Worm (Caenorhabditis elegans) whole organism, young adult: Measurements from ENCODE around the gene nfm-1.

ENCODE experiments used
- B0019.2 ChIP-seq: fragments of 200-800 bp; sonication (Bioruptor generic); conservative IDR thresholded peaks from 2 replicates; pipeline ENCODE4 v1.3.6; 2022; ENCODE audit warnings: missing genetic modification reagents, missing genetic modification characterization, missing compliant biosample characterization
- C06A6.2 ChIP-seq: fragments of 200-800 bp; sonication (Bioruptor generic); conservative IDR thresholded peaks from 2 replicates; pipeline ENCODE4 v1.3.6; 2022; ENCODE audit warnings: missing genetic modification characterization, missing compliant biosample characterization
- D2030.7 ChIP-seq: fragments of 200-800 bp; sonication (Bioruptor generic); IDR thresholded peaks from 2 replicates; pipeline ENCODE4 v1.3.6; 2022; ENCODE audit warnings: missing genetic modification reagents, missing genetic modification characterization, missing compliant biosample characterization
- F10E7.11 ChIP-seq: sonication (generic microtip); optimal IDR thresholded peaks from 2 replicates; lab custom pipeline; 2017; ENCODE audit warnings: mild to moderate bottlenecking, missing genetic modification characterization, moderate library complexity, missing compliant biosample characterization
- F33H1.4 ChIP-seq: fragments of 200-800 bp; sonication (Bioruptor generic); IDR thresholded peaks from 2 replicates; pipeline ENCODE4 v1.3.6; 2022; ENCODE audit warnings: missing genetic modification reagents, missing genetic modification characterization, missing compliant biosample characterization
- F49E8.2 ChIP-seq: sonication (generic microtip); optimal IDR thresholded peaks from 3 replicates; lab custom pipeline; 2017; ENCODE audit warnings: missing genetic modification characterization, mild to moderate bottlenecking, missing compliant biosample characterization, antibody characterized with exemption, moderate library complexity; ENCODE audit not compliant: insufficient read depth
- F52B5.7 ChIP-seq: sonication (generic microtip); optimal IDR thresholded peaks from 2 replicates; lab custom pipeline; 2016; ENCODE audit warnings: mild to moderate bottlenecking, missing genetic modification characterization, missing compliant biosample characterization
- K12H6.12 ChIP-seq: fragments of 200-800 bp; sonication (Bioruptor generic); optimal IDR thresholded peaks from 2 replicates; lab custom pipeline; 2018; ENCODE audit warnings: mild to moderate bottlenecking, missing genetic modification characterization, missing compliant biosample characterization
- T26A5.8 ChIP-seq: sonication (generic microtip); optimal IDR thresholded peaks from 2 replicates; lab custom pipeline; 2016; ENCODE audit warnings: missing genetic modification characterization, missing compliant biosample characterization
- Y53F4B.3 ChIP-seq: fragments of 200-800 bp; sonication (Bioruptor generic); IDR thresholded peaks from 2 replicates; pipeline ENCODE4 v1.3.6; 2022; ENCODE audit warnings: missing genetic modification reagents, missing genetic modification characterization, missing compliant biosample characterization
- Y56A3A.18 ChIP-seq: fragments of 200-800 bp; sonication (Bioruptor generic); IDR thresholded peaks from 2 replicates; pipeline ENCODE4 v1.3.6; 2022; ENCODE audit warnings: missing genetic modification reagents, missing genetic modification characterization, missing compliant biosample characterization
- Y67H2A.10 ChIP-seq: fragments of 200-800 bp; sonication (Bioruptor generic); conservative IDR thresholded peaks from 2 replicates; pipeline ENCODE4 v1.3.6; 2022; ENCODE audit warnings: missing genetic modification reagents, missing genetic modification characterization, missing compliant biosample characterization
- ZK185.1 ChIP-seq: sonication (generic microtip); optimal IDR thresholded peaks from 2 replicates; lab custom pipeline; 2016; ENCODE audit warnings: mild to moderate bottlenecking, missing genetic modification characterization, missing compliant biosample characterization; ENCODE audit not compliant: poor library complexity, severe bottlenecking
- cebp-1 ChIP-seq, 2 experiments: fragments of 200-800 bp in 1 of 2; sonication (Bioruptor generic) in 1 of 2; sonication (generic microtip) in 1 of 2; IDR thresholded peaks in 1 of 2; optimal IDR thresholded peaks in 1 of 2; 2 replicates each; pipeline versions ENCODE4 v1.3.6 to Lab custom; 2017 to 2022; ENCODE audit warnings: missing compliant biosample characterization in 2 of 2, missing genetic modification characterization in 2 of 2, mild to moderate bottlenecking in 1 of 2, missing genetic modification reagents in 1 of 2, moderate library complexity in 1 of 2
- dox-1 ChIP-seq: fragments of 200-800 bp; sonication (Bioruptor generic); IDR thresholded peaks from 2 replicates; pipeline ENCODE4 v1.3.6; 2022; ENCODE audit warnings: missing genetic modification reagents, missing genetic modification characterization, missing compliant biosample characterization
- dpff-1 ChIP-seq: sonication (generic microtip); optimal IDR thresholded peaks from 2 replicates; lab custom pipeline; 2017; ENCODE audit warnings: mild to moderate bottlenecking, missing genetic modification characterization, missing compliant biosample characterization
- egl-18 ChIP-seq: fragments of 200-800 bp; sonication (Bioruptor generic); IDR thresholded peaks from 2 replicates; pipeline ENCODE4 v1.3.6; 2022; ENCODE audit warnings: missing genetic modification reagents, missing genetic modification characterization, missing compliant biosample characterization
- egrh-3 ChIP-seq: fragments of 200-800 bp; sonication (Bioruptor generic); IDR thresholded peaks from 2 replicates; pipeline ENCODE4 v1.3.6; 2022; ENCODE audit warnings: missing genetic modification reagents, missing genetic modification characterization, missing compliant biosample characterization
- ets-4 ChIP-seq: fragments of 200-800 bp; sonication (Bioruptor generic); optimal IDR thresholded peaks from 2 replicates; lab custom pipeline; 2018; ENCODE audit warnings: mild to moderate bottlenecking, missing genetic modification characterization, missing compliant biosample characterization
- fkh-3 ChIP-seq: sonication (generic microtip); optimal IDR thresholded peaks from 2 replicates; lab custom pipeline; 2016; ENCODE audit warnings: mild to moderate bottlenecking, missing genetic modification characterization, missing compliant biosample characterization
- gei-17 ChIP-seq: fragments of 200-800 bp; sonication (Bioruptor generic); optimal IDR thresholded peaks from 2 replicates; lab custom pipeline; 2018; ENCODE audit warnings: mild to moderate bottlenecking, missing genetic modification characterization, missing compliant biosample characterization
- hlh-26 ChIP-seq: fragments of 200-800 bp; sonication (Bioruptor generic); conservative IDR thresholded peaks from 2 replicates; pipeline ENCODE4 v1.3.6; 2022; ENCODE audit warnings: missing genetic modification reagents, missing genetic modification characterization, missing compliant biosample characterization
- let-526 ChIP-seq: fragments of 200-800 bp; sonication (Bioruptor generic); IDR thresholded peaks from 2 replicates; pipeline ENCODE4 v1.3.6; 2022; ENCODE audit warnings: missing genetic modification reagents, missing genetic modification characterization, missing compliant biosample characterization
- lin-26 ChIP-seq: fragments of 200-800 bp; sonication (Bioruptor generic); IDR thresholded peaks from 2 replicates; pipeline ENCODE4 v1.3.6; 2022; ENCODE audit warnings: missing genetic modification reagents, missing genetic modification characterization, missing compliant biosample characterization
- lin-54 ChIP-seq: fragments of 200-800 bp; sonication (Bioruptor generic); optimal IDR thresholded peaks from 2 replicates; lab custom pipeline; 2018; ENCODE audit warnings: mild to moderate bottlenecking, missing genetic modification characterization, missing compliant biosample characterization
- madf-6 ChIP-seq: fragments of 200-800 bp; sonication (Bioruptor generic); IDR thresholded peaks from 2 replicates; pipeline ENCODE4 v1.3.6; 2022; ENCODE audit warnings: missing genetic modification reagents, missing genetic modification characterization, missing compliant biosample characterization
- madf-8 ChIP-seq: fragments of 200-800 bp; sonication (Bioruptor generic); conservative IDR thresholded peaks from 2 replicates; pipeline ENCODE4 v1.3.6; 2022; ENCODE audit warnings: missing genetic modification reagents, missing genetic modification characterization, missing compliant biosample characterization
- mcd-1 ChIP-seq: fragments of 200-800 bp; sonication (Bioruptor generic); IDR thresholded peaks from 2 replicates; pipeline ENCODE4 v1.3.6; 2022; ENCODE audit warnings: missing genetic modification reagents, missing genetic modification characterization, missing compliant biosample characterization
- mel-28 ChIP-seq: sonication (generic microtip); optimal IDR thresholded peaks from 2 replicates; lab custom pipeline; 2016; ENCODE audit warnings: borderline replicate concordance, mild to moderate bottlenecking, missing genetic modification characterization, missing compliant biosample characterization
- mes-4 ChIP-seq: sonication (generic microtip); optimal IDR thresholded peaks from 2 replicates; lab custom pipeline; 2016; ENCODE audit warnings: missing genotype, missing genetic modification characterization, missing compliant biosample characterization
- mxl-1 ChIP-seq: sonication (generic microtip); optimal IDR thresholded peaks from 2 replicates; lab custom pipeline; 2016; ENCODE audit warnings: missing genetic modification characterization, missing compliant biosample characterization
- nhr-27 ChIP-seq: fragments of 200-800 bp; sonication (Bioruptor generic); optimal IDR thresholded peaks from 2 replicates; lab custom pipeline; 2018; ENCODE audit warnings: mild to moderate bottlenecking, missing genetic modification characterization, moderate library complexity, missing compliant biosample characterization
- pbrm-1 ChIP-seq: fragments of 200-800 bp; sonication (Bioruptor generic); IDR thresholded peaks from 2 replicates; pipeline ENCODE4 v1.3.6; 2022; ENCODE audit warnings: missing genetic modification reagents, missing genetic modification characterization, missing compliant biosample characterization
- rec-8 ChIP-seq, 2 experiments: sonication (generic microtip); optimal IDR thresholded peaks; 2 replicates each; lab custom pipeline; 2016; ENCODE audit warnings: mild to moderate bottlenecking in 2 of 2, missing genetic modification characterization in 2 of 2, missing genetic modification reagents in 2 of 2, missing genotype in 2 of 2, missing biosample characterization in 1 of 2, missing compliant biosample characterization in 1 of 2, moderate library complexity in 1 of 2
- repo-1 ChIP-seq: sonication (generic microtip); optimal IDR thresholded peaks from 2 replicates; lab custom pipeline; 2017; ENCODE audit warnings: mild to moderate bottlenecking, missing genetic modification characterization, missing compliant biosample characterization
- snpc-4 ChIP-seq, 5 experiments: fragments of 150-350 bp in 1 of 5; sonication (generic microtip) in 4 of 5; optimal IDR thresholded peaks; 2 replicates each; lab custom pipeline; 2014 to 2018; ENCODE audit warnings: missing genetic modification characterization in 5 of 5, missing biosample characterization in 3 of 5, antibody characterized with exemption in 2 of 5, mild to moderate bottlenecking in 2 of 5, missing compliant biosample characterization in 2 of 5, missing genotype in 2 of 5, moderate library complexity in 2 of 5, missing genetic modification reagents in 1 of 5
- somi-1 ChIP-seq: fragments of 200-800 bp; sonication (Bioruptor generic); optimal IDR thresholded peaks from 2 replicates; lab custom pipeline; 2018; ENCODE audit warnings: mild to moderate bottlenecking, missing genetic modification characterization, missing compliant biosample characterization
- sptf-2 ChIP-seq: fragments of 200-800 bp; sonication (Bioruptor generic); optimal IDR thresholded peaks from 2 replicates; lab custom pipeline; 2018; ENCODE audit warnings: mild to moderate bottlenecking, missing genetic modification characterization, missing compliant biosample characterization
- tbp1 ChIP-seq: fragments of 200-800 bp; sonication (Bioruptor generic); optimal IDR thresholded peaks from 2 replicates; lab custom pipeline; 2018; ENCODE audit warnings: mild to moderate bottlenecking, missing genetic modification characterization, missing compliant biosample characterization
- tbx-9 ChIP-seq: sonication (generic microtip); optimal IDR thresholded peaks from 2 replicates; lab custom pipeline; 2016; ENCODE audit warnings: borderline replicate concordance, missing genetic modification characterization, inconsistent platforms, missing compliant biosample characterization
- unc-62 ChIP-seq: fragments of 150-350 bp; optimal IDR thresholded peaks from 2 replicates; lab custom pipeline; 2014; ENCODE audit warnings: missing biosample characterization, missing genetic modification reagents, missing genetic modification characterization
- xnd-1 ChIP-seq: sonication (generic microtip); optimal IDR thresholded peaks from 2 replicates; lab custom pipeline; 2016; ENCODE audit warnings: missing genotype, missing genetic modification reagents, missing genetic modification characterization, missing compliant biosample characterization
- zim-3 ChIP-seq: sonication (generic microtip); optimal IDR thresholded peaks from 2 replicates; lab custom pipeline; 2017; ENCODE audit warnings: mild to moderate bottlenecking, missing genetic modification characterization, moderate library complexity, missing compliant biosample characterization
- ztf-22 ChIP-seq: fragments of 200-800 bp; sonication (Bioruptor generic); optimal IDR thresholded peaks from 2 replicates; lab custom pipeline; 2018; ENCODE audit warnings: mild to moderate bottlenecking, missing genetic modification characterization, moderate library complexity, missing compliant biosample characterization
- ztf-25 ChIP-seq: fragments of 200-800 bp; sonication (Bioruptor generic); IDR thresholded peaks from 2 replicates; pipeline ENCODE4 v1.3.6; 2022; ENCODE audit warnings: missing genetic modification reagents, missing genetic modification characterization, missing compliant biosample characterization
- ztf-3 ChIP-seq: fragments of 200-800 bp; sonication (Bioruptor generic); optimal IDR thresholded peaks from 2 replicates; lab custom pipeline; 2018; ENCODE audit warnings: mild to moderate bottlenecking, missing genetic modification characterization, missing compliant biosample characterization
- ztf-6 ChIP-seq: fragments of 200-800 bp; sonication (Bioruptor generic); IDR thresholded peaks from 2 replicates; pipeline ENCODE4 v1.3.6; 2022; ENCODE audit warnings: missing genetic modification reagents, missing genetic modification characterization, missing compliant biosample characterization

The nfm-1 gene

ce11 chrIII:6173020-6173597 is 13.9 kb downstream of the nfm-1 start, which contains the start of the genes abcf-3 and F42A10.5 (continued):
- no peak for TF ChIP-seq hlh-26 (GFP tag; lab: Robert Waterston, UW)
- TF ChIP-seq rec-8 (tag; optimal IDR thresholded peaks at IDR 0.05; lab: Kevin White, UChicago), result no peak
- TF ChIP-seq B0019.2 (GFP tag; lab: Robert Waterston, UW), result no peak
- TF ChIP-seq pbrm-1, result peak; percentile 41; the same call in 1 of the 2 replicates
- TF ChIP-seq mes-4 (tag; lab: Kevin White, UChicago), result no peak
- TF ChIP-seq dox-1 (GFP tag; lab: Robert Waterston, UW), result no peak
- TF ChIP-seq nhr-27 (tag; lab: Kevin White, UChicago), result no peak
- TF ChIP-seq K12H6.12 (tag; lab: Kevin White, UChicago), result no peak
- TF ChIP-seq madf-8 (GFP tag; lab: Robert Waterston, UW), result no peak
- TF ChIP-seq Y56A3A.18, result no peak
- no peak for TF ChIP-seq tbx-9 (tag; lab: Kevin White, UChicago)
- no peak for TF ChIP-seq F10E7.11 (tag; lab: Kevin White, UChicago)
- no peak for TF ChIP-seq dpff-1 (tag; lab: Kevin White, UChicago)
- no peak for TF ChIP-seq ZK185.1 (tag; lab: Kevin White, UChicago)
- peak; percentile 64 for TF ChIP-seq lin-54
- TF ChIP-seq unc-62 (GFP tag; lab: Kevin White, UChicago), result no peak
- no peak for TF ChIP-seq ztf-22 (GFP tag; lab: Kevin White, UChicago)
- TF ChIP-seq mxl-1, result no peak
- peak; percentile 23 for TF ChIP-seq tbp1
- no peak for TF ChIP-seq let-526 (GFP tag; lab: Robert Waterston, UW)
- no peak for TF ChIP-seq egl-18 (GFP tag; lab: Robert Waterston, UW)
- TF ChIP-seq gei-17 (GFP tag; lab: Kevin White, UChicago), result no peak
- no peak for TF ChIP-seq Y53F4B.3 (GFP tag; lab: Robert Waterston, UW)
- no peak for TF ChIP-seq ztf-6 (GFP tag; lab: Robert Waterston, UW)
- peak; percentile 58 for TF ChIP-seq F33H1.4 (GFP tag; lab: Robert Waterston, UW)
- TF ChIP-seq repo-1 (tag; lab: Kevin White, UChicago), result no peak
- no peak for TF ChIP-seq Y67H2A.10 (GFP tag; lab: Robert Waterston, UW)
- peak; percentile 28 for TF ChIP-seq xnd-1 (tag; lab: Kevin White, UChicago)
- TF ChIP-seq cebp-1 (GFP tag; IDR thresholded peaks at IDR 0.05; lab: Robert Waterston, UW), result no peak
- TF ChIP-seq cebp-1 (tag; optimal IDR thresholded peaks at IDR 0.05; lab: Kevin White, UChicago), result peak; percentile 93
- TF ChIP-seq sptf-2 (GFP tag; lab: Kevin White, UChicago), result no peak
- TF ChIP-seq fkh-3 (tag; lab: Kevin White, UChicago), result no peak
- no peak for TF ChIP-seq T26A5.8 (tag; lab: Kevin White, UChicago)
- no peak for TF ChIP-seq F49E8.2 (tag; lab: Kevin White, UChicago)
- TF ChIP-seq snpc-4 (GFP tag; optimal IDR thresholded peaks at IDR 0.05; lab: Kevin White, UChicago), result peak; percentile 20
- peak in 2 of 4 experiments; percentile 1 to 21 for TF ChIP-seq snpc-4 (tag; optimal IDR thresholded peaks at IDR 0.05; lab: Kevin White, UChicago)
- no peak for TF ChIP-seq somi-1
- no peak for TF ChIP-seq ets-4 (GFP tag; lab: Kevin White, UChicago)
- peak; percentile 55; the same call in 1 of the 2 replicates for TF ChIP-seq madf-6 (GFP tag; lab: Robert Waterston, UW)
- peak; percentile 41; the same call in 1 of the 2 replicates for TF ChIP-seq D2030.7 (GFP tag; lab: Robert Waterston, UW)
- TF ChIP-seq C06A6.2 (GFP tag; lab: Robert Waterston, UW), result no peak
- TF ChIP-seq mel-28 (tag; lab: Kevin White, UChicago), result no peak
- no peak for TF ChIP-seq lin-26 (GFP tag; lab: Robert Waterston, UW)
- TF ChIP-seq F52B5.7, result no peak
- no peak for TF ChIP-seq egrh-3 (GFP tag; lab: Robert Waterston, UW)
- no peak for TF ChIP-seq zim-3 (tag; lab: Kevin White, UChicago)
- TF ChIP-seq ztf-3 (GFP tag; lab: Kevin White, UChicago), result no peak
- no peak for TF ChIP-seq ztf-25 (GFP tag; lab: Robert Waterston, UW)
- TF ChIP-seq mcd-1 (GFP tag; lab: Robert Waterston, UW), result peak; percentile 66
